Worm (Caenorhabditis elegans): ENCODE measurements around the gene F25D1.5.

F25D1.5 gene

DNA sequence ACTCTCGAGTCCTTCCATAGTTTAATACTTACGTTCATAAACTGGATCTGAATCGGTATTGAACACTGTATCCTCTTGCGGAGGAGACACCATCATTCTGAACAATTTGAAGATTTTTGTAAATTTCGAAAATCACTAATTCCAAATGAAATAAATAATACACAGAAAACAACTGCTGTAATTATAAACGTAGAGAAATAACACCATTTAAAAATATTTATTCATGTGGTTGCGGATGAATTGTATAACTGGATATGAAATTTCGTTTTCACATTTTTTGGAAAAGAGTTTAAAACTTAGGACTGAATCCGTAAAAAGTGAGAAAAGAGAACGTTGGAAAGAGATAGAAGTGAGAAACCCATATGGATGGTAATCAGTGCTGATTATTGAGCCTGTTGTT is 31.6 kb upstream of the F25D1.5 start, which contains the start of gene mics-1:
TSS of gene mics-1 (minus strand) at position 101 of the 400 bp plus-strand sequence.
- no peak for TF ChIP-seq skn-1 (tag; optimal IDR thresholded peaks at IDR 0.05)
- TF ChIP-seq sma-9 (GFP tag; optimal IDR thresholded peaks at IDR 0.05): no peak
- TF ChIP-seq sma-9 (tag; optimal IDR thresholded peaks at IDR 0.05): no peak
- TF ChIP-seq zag-1 (tag; optimal IDR thresholded peaks at IDR 0.05): no peak
- TF ChIP-seq ztf-11 (tag; optimal IDR thresholded peaks at IDR 0.05): no peak
- no peak for TF ChIP-seq R02D3.7 (tag; optimal IDR thresholded peaks at IDR 0.05)
- no peak for TF ChIP-seq unc-39 (tag; optimal IDR thresholded peaks at IDR 0.05)
- no peak for TF ChIP-seq mab-5 (tag; optimal IDR thresholded peaks at IDR 0.05)
- TF ChIP-seq C34F6.9 (tag; optimal IDR thresholded peaks at IDR 0.05): no peak
- TF ChIP-seq ama-1 (optimal IDR thresholded peaks at IDR 0.05): no peak
- no peak for TF ChIP-seq nhr-12 (tag; optimal IDR thresholded peaks at IDR 0.05)
- TF ChIP-seq unc-55 (GFP tag; optimal IDR thresholded peaks at IDR 0.05): no peak
- TF ChIP-seq elt-3 (tag; optimal IDR thresholded peaks at IDR 0.05): no peak

DNA sequence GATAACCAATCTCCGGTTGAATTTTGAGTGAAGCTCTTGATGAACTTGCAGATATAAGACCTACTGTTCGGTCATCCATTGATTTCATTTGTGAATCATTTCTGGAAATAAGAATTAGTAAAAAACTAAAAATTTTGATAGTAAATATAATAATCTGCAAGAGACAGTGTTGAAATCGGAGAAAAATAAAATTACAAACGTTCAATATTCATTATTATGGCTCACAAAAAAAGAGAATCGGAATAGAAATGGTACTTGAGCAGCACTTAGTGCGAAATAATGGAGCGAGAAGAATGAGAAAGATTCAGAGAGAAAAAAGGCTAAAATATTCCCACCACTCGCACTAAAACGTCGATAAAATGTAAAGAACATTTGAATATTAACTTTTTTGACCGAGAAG is 29.7 kb upstream of the F25D1.5 start, which contains the start of gene vps-54:
TSS of gene vps-54 (minus strand) at position 101 of the 400 bp plus-strand sequence.
- TF ChIP-seq lsy-2 (tag; optimal IDR thresholded peaks at IDR 0.05) (no peak), snpc-4 (tag; optimal IDR thresholded peaks at IDR 0.05) (no peak), nhr-25 (tag; optimal IDR thresholded peaks at IDR 0.05) (no peak), unc-62 (GFP tag; optimal IDR thresholded peaks at IDR 0.05) (no peak), fos-1 (tag; optimal IDR thresholded peaks at IDR 0.05) (no peak), peb-1 (tag; optimal IDR thresholded peaks at IDR 0.05) (no peak), elt-3 (tag; optimal IDR thresholded peaks at IDR 0.05) (no peak), mab-5 (tag; optimal IDR thresholded peaks at IDR 0.05) (no peak), gmeb-1 (tag; optimal IDR thresholded peaks at IDR 0.05) (no peak), F13H6.1 (tag; optimal IDR thresholded peaks at IDR 0.05) (no peak), crh-2 (tag; optimal IDR thresholded peaks at IDR 0.05) (no peak), ama-1 (optimal IDR thresholded peaks at IDR 0.05) (no peak), egl-27 (tag; optimal IDR thresholded peaks at IDR 0.05) (no peak), nhr-11 (tag; optimal IDR thresholded peaks at IDR 0.05) (no peak), dmd-4 (tag; optimal IDR thresholded peaks at IDR 0.05) (no peak), lin-13 (GFP tag; optimal IDR thresholded peaks at IDR 0.05) (no peak), ZK546.5 (tag; optimal IDR thresholded peaks at IDR 0.05) (no peak), nhr-77 (tag; optimal IDR thresholded peaks at IDR 0.05) (no peak)

DNA sequence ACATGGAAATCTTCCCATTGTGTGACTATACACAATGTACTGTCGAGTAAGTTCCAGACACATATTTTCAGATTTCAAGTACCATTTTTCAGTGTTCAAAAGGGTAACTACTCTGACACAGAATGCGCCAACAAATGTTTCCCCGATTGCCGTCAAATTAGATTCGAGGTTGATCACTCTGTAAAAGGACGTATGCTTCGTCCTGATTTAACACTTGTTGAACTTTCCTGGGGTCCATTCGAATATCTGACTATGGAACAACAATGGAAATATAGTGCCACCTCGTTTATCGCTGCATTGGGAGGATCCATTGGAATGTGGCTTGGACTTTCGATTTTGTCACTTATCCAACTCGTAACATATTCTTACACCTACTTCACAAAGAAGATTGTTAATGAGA is 27.6 kb upstream of the F25D1.5 start:
- TF ChIP-seq crh-2 (tag; optimal IDR thresholded peaks at IDR 0.05): no peak
- TF ChIP-seq ztf-4 (tag; optimal IDR thresholded peaks at IDR 0.05): no peak
- TF ChIP-seq peb-1 (tag; optimal IDR thresholded peaks at IDR 0.05): no peak
- no peak for TF ChIP-seq nhr-25 (tag; optimal IDR thresholded peaks at IDR 0.05)
- TF ChIP-seq ztf-1 (GFP tag; conservative IDR thresholded peaks at IDR 0.05): no peak
- TF ChIP-seq unc-39 (tag; optimal IDR thresholded peaks at IDR 0.05): no peak
- no peak for TF ChIP-seq unc-62 (GFP tag; optimal IDR thresholded peaks at IDR 0.05)
- no peak for TF ChIP-seq nhr-10 (tag; optimal IDR thresholded peaks at IDR 0.05)
- TF ChIP-seq nhr-237 (tag; optimal IDR thresholded peaks at IDR 0.05): no peak
- TF ChIP-seq mdl-1 (tag; optimal IDR thresholded peaks at IDR 0.05): no peak
- TF ChIP-seq nhr-6 (tag; optimal IDR thresholded peaks at IDR 0.05): no peak

DNA sequence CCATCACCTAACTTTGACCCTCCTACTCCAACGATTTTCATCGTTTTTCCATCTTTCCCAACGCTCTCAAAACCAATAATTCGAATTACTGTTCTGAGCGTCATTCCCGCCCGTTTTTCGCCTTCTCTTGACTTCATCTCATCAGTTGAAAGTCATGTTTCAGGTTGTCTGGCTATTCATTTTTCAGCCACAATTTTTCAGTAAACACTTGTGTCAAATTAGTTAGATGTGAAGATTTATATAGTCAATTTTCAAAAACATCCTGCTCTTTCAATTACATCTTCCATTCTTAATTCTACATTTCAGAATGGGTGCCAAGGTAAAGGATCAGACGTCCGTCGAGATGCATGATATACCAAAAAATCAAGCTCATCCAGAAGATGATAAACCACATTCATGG is 26.0 kb upstream of the F25D1.5 start, which contains the start of gene del-6:
TSS of gene del-6 (plus strand) at position 301 of the 400 bp plus-strand sequence.
- TF ChIP-seq elt-3 (tag; optimal IDR thresholded peaks at IDR 0.05) (no peak), unc-39 (tag; optimal IDR thresholded peaks at IDR 0.05) (no peak), snpc-4 (tag; optimal IDR thresholded peaks at IDR 0.05) (no peak), ztf-4 (tag; optimal IDR thresholded peaks at IDR 0.05) (no peak), Y55F3AM.14 (GFP tag; optimal IDR thresholded peaks at IDR 0.05) (no peak), dmd-4 (tag; optimal IDR thresholded peaks at IDR 0.05) (no peak), nhr-77 (tag; optimal IDR thresholded peaks at IDR 0.05) (no peak), nhr-6 (tag; optimal IDR thresholded peaks at IDR 0.05) (no peak)

DNA sequence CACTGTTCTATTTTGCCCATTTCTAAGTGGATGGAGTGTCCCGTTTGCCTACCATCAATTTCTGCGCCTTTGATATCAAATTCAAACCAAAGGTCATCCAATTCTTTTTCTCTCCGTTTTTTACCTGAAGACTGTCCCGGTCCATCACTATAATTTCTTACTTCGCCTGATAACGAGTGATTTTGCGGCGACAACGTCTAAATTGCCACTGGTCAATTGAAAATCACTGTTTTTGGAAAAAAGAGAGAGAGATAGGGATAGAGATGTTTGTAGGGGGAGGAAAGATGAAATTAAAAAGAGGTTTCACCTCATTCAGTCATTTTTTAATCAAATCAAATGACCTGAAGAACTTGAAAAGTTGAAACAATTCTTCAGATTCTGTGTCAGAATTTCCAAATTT is 24.9 kb upstream of the F25D1.5 start:
- TF ChIP-seq sma-3 (GFP tag; optimal IDR thresholded peaks at IDR 0.05) (peak; percentile 21), nhr-77 (tag; optimal IDR thresholded peaks at IDR 0.05) (no peak), nhr-21 (tag; optimal IDR thresholded peaks at IDR 0.05) (no peak), mbf-1 (tag; optimal IDR thresholded peaks at IDR 0.05) (no peak), elt-1 (tag; optimal IDR thresholded peaks at IDR 0.05) (no peak)

Measured in whole organism, L2 larva.